Fruit fly (Drosophila melanogaster): ENCODE measurements around the gene CG16890.

Gene CG16890

DNA sequence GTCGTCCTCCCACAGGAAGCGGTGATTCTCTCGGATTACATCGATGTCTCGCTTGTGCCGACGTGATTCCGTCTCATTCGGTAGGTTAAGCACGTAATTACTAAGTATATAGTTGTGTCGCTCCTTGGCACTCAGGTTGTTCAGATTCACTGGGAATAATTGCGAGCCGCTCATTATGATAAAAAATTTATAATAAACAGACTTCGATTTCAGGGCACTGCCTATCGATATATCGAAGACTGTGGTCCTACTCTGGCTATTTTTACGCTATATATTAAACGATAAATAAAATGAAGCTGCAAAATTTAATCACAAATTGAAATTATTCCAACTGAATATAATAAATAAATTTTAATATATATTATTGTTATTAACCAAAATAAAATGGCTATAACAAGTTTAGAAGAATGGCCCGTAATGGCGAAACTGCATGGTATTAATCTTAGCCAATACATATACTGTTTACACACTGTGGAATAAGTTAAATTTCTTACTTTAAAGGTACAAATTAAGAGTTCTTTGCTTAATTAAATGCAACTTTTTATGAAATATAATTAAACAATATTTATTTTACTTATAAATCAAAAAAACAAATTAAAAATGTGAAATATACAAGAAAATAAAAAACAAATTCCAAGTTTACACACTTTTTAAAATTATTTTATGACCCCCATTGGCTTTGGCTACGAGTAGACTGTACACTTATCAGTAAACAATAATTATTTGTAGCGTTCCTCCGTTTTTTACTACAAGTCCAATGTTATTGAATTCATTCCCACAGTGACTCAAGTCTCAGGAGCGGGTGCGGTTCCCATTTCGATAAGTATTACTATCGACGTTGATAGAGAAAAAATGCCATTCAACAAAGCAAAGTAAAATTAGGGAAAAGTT, 629 bp downstream of the CG16890 start, which contains the start of gene Eato (continued):
- peak; percentile 50 for TF ChIP-seq Bgb (GFP tag; IDR thresholded peaks at IDR 0.05; ENCODE audit: partially characterized antibody)
- peak; percentile 7 for TF ChIP-seq ind (GFP tag; optimal IDR thresholded peaks at IDR 0.05)
- peak; percentile 50; the same call in 2 of the 3 replicates for TF ChIP-seq zen2 (GFP tag; IDR thresholded peaks at IDR 0.05; ENCODE audit: partially characterized antibody)
- peak; percentile 3 for TF ChIP-seq CG8924 (tag; optimal IDR thresholded peaks at IDR 0.05)
- TF ChIP-seq CG6175 (GFP tag; IDR thresholded peaks at IDR 0.05), result no peak
- TF ChIP-seq CG13123 (GFP tag; optimal IDR thresholded peaks at IDR 0.05), result no peak
- TF ChIP-seq ssp (GFP tag; IDR thresholded peaks at IDR 0.05), result peak; percentile 67
- peak; percentile 24 for TF ChIP-seq zfh2 (GFP tag; optimal IDR thresholded peaks at IDR 0.05)
- no peak for TF ChIP-seq sug (tag; optimal IDR thresholded peaks at IDR 0.05)
- no peak for TF ChIP-seq p53 (GFP tag; optimal IDR thresholded peaks at IDR 0.05)
- peak; percentile 20 for TF ChIP-seq pzg (GFP tag; optimal IDR thresholded peaks at IDR 0.05)
- no peak for TF ChIP-seq CG16779 (GFP tag; IDR thresholded peaks at IDR 0.05)
- TF ChIP-seq BEAF-32 (GFP tag; optimal IDR thresholded peaks at IDR 0.05), result peak; percentile 66
- TF ChIP-seq sens (GFP tag), result peak; percentile 64
- TF ChIP-seq Vsx1 (GFP tag; optimal IDR thresholded peaks at IDR 0.05), result no peak
- peak; percentile 17 for TF ChIP-seq CG12391 (tag; optimal IDR thresholded peaks at IDR 0.05)
- TF ChIP-seq CG14860 (GFP tag; IDR thresholded peaks at IDR 0.05; ENCODE audit: partially characterized antibody), result peak; percentile 28; the same call in 1 of the 3 replicates
- no peak for TF ChIP-seq vfl (GFP tag; optimal IDR thresholded peaks at IDR 0.05)
- TF ChIP-seq Xbp1 (GFP tag; optimal IDR thresholded peaks at IDR 0.05), result peak; percentile 22
- TF ChIP-seq C15 (GFP tag; IDR thresholded peaks at IDR 0.05), result no peak
- peak; percentile 93 for TF ChIP-seq CG3995 (GFP tag; optimal IDR thresholded peaks at IDR 0.05)
- no peak for TF ChIP-seq Mrtf (GFP tag; IDR thresholded peaks at IDR 0.05)
- TF ChIP-seq Rx (GFP tag; IDR thresholded peaks at IDR 0.05), result 0 out of 2 replicates have a peak, but pooled peaks have one; percentile 8
- peak; percentile 17 for TF ChIP-seq CG9437 (GFP tag; optimal IDR thresholded peaks at IDR 0.05)
- TF ChIP-seq CG1647 (GFP tag; optimal IDR thresholded peaks at IDR 0.05), result no peak
- peak; percentile 64 for TF ChIP-seq amos (GFP tag; IDR thresholded peaks at IDR 0.05; ENCODE audit: partially characterized antibody)
- no peak for TF ChIP-seq Usf (GFP tag; optimal IDR thresholded peaks at IDR 0.05)
- no peak for TF ChIP-seq Fer3 (tag; optimal IDR thresholded peaks at IDR 0.05)
- peak; percentile 47 for TF ChIP-seq Sry-δ (GFP tag; optimal IDR thresholded peaks at IDR 0.05)
- TF ChIP-seq CG7556 (GFP tag; optimal IDR thresholded peaks at IDR 0.05), result no peak
- TF ChIP-seq row (GFP tag; IDR thresholded peaks at IDR 0.05), result peak; percentile 73
- TF ChIP-seq inv (GFP tag; IDR thresholded peaks at IDR 0.05; ENCODE audit: partially characterized antibody), result peak; percentile 11
- TF ChIP-seq CG12942 (GFP tag; optimal IDR thresholded peaks at IDR 0.05), result no peak
- no peak for TF ChIP-seq CG8478 (optimal IDR thresholded peaks at IDR 0.05)
- TF ChIP-seq CG8359 (GFP tag; optimal IDR thresholded peaks at IDR 0.05; ENCODE audit: borderline replicate concordance), result no peak
- no peak for TF ChIP-seq CG7987 (GFP tag; optimal IDR thresholded peaks at IDR 0.05)
- TF ChIP-seq CG3407 (GFP tag; optimal IDR thresholded peaks at IDR 0.05), result no peak
- no peak for TF ChIP-seq CG17385 (GFP tag; optimal IDR thresholded peaks at IDR 0.05)
- TF ChIP-seq CG16813 (GFP tag; IDR thresholded peaks at IDR 0.05; ENCODE audit: partially characterized antibody), result peak; percentile 55
- no peak for TF ChIP-seq pros (GFP tag; optimal IDR thresholded peaks at IDR 0.05)
- no peak for TF ChIP-seq HLHmδ (GFP tag; optimal IDR thresholded peaks at IDR 0.05)
- peak; percentile 38; the same call in 1 of the 2 replicates for TF ChIP-seq hbn (GFP tag; IDR thresholded peaks at IDR 0.05; ENCODE audit: partially characterized antibody)
- TF ChIP-seq tio (GFP tag; optimal IDR thresholded peaks at IDR 0.05), result no peak
- TF ChIP-seq ham (GFP tag; IDR thresholded peaks at IDR 0.05), result no peak
- TF ChIP-seq B-H2 (GFP tag; optimal IDR thresholded peaks at IDR 0.05), result no peak
- peak; percentile 77 for TF ChIP-seq Dref (GFP tag; IDR thresholded peaks at IDR 0.05)
- peak; percentile 55 for TF ChIP-seq slbo (GFP tag; IDR thresholded peaks at IDR 0.05)
- TF ChIP-seq sob (GFP tag; IDR thresholded peaks at IDR 0.05), result no peak
